Worm (Caenorhabditis elegans) whole organism, L1 larva: ENCODE data around the gene srh-45.

Experiments
- C04F5.9 ChIP-seq: sonication (generic microtip); optimal IDR thresholded peaks from 2 replicates; lab custom pipeline; 2016; ENCODE audit warnings: missing genetic modification characterization, missing compliant biosample characterization
- ama-1 ChIP-seq: fragments of 150-350 bp; optimal IDR thresholded peaks from 2 replicates; lab custom pipeline; 2014
- blmp-1 ChIP-seq: fragments of 150-350 bp; optimal IDR thresholded peaks from 2 replicates; lab custom pipeline; 2014; ENCODE audit warnings: missing biosample characterization, missing genetic modification characterization
- ceh-63 ChIP-seq: fragments of 200-800 bp; sonication (Bioruptor generic); optimal IDR thresholded peaks from 2 replicates; lab custom pipeline; 2018; ENCODE audit warnings: mild to moderate bottlenecking, missing genetic modification characterization, missing compliant biosample characterization
- ceh-8 ChIP-seq: fragments of 200-800 bp; sonication (Bioruptor generic); optimal IDR thresholded peaks from 2 replicates; lab custom pipeline; 2018; ENCODE audit warnings: mild to moderate bottlenecking, missing genetic modification characterization, moderate library complexity, missing compliant biosample characterization
- ceh-90 ChIP-seq: sonication (generic microtip); optimal IDR thresholded peaks from 2 replicates; lab custom pipeline; 2016; ENCODE audit warnings: missing genetic modification characterization, missing compliant biosample characterization
- dsc-1 ChIP-seq: sonication (generic microtip); optimal IDR thresholded peaks from 2 replicates; lab custom pipeline; 2016; ENCODE audit warnings: mild to moderate bottlenecking, missing genetic modification characterization, missing compliant biosample characterization
- efl-1 ChIP-seq, 4 experiments: fragments of 150-350 bp; optimal IDR thresholded peaks in 3 of 4; peaks in 1 of 4; 1 replicate in 1 of 4; 2 replicates in 3 of 4; lab custom pipeline; 2014; ENCODE audit warnings: missing biosample characterization in 2 of 4, missing genetic modification characterization in 2 of 4, missing genetic modification reagents in 2 of 4
- efl-3 ChIP-seq: fragments of 200-800 bp; sonication (Bioruptor generic); optimal IDR thresholded peaks from 2 replicates; lab custom pipeline; 2018; ENCODE audit warnings: mild to moderate bottlenecking, missing genetic modification characterization, missing compliant biosample characterization
- egl-13 ChIP-seq: sonication (generic microtip); optimal IDR thresholded peaks from 2 replicates; lab custom pipeline; 2016; ENCODE audit warnings: missing genotype, missing genetic modification reagents, missing genetic modification characterization, missing compliant biosample characterization
- egl-27 ChIP-seq, 2 experiments: fragments of 150-350 bp in 1 of 2; sonication (generic microtip); optimal IDR thresholded peaks; 3 replicates each; lab custom pipeline; 2017 to 2018; ENCODE audit warnings: missing biosample characterization in 2 of 2, missing genetic modification characterization in 2 of 2, missing genetic modification reagents in 2 of 2
- elt-2 ChIP-seq: sonication (generic microtip); optimal IDR thresholded peaks from 2 replicates; lab custom pipeline; 2016; ENCODE audit warnings: missing genetic modification characterization, mild to moderate bottlenecking, inconsistent platforms, missing compliant biosample characterization, missing genetic modification reagents
- ets-5 ChIP-seq: fragments of 200-800 bp; sonication (Bioruptor generic); IDR thresholded peaks from 2 replicates; pipeline ENCODE4 v1.3.6; 2022; ENCODE audit warnings: missing genetic modification characterization, missing compliant biosample characterization
- fkh-10 ChIP-seq: sonication (generic microtip); optimal IDR thresholded peaks from 2 replicates; lab custom pipeline; 2017; ENCODE audit warnings: missing biosample characterization, missing genetic modification reagents, missing genetic modification characterization
- fkh-8 ChIP-seq: sonication (generic microtip); optimal IDR thresholded peaks from 2 replicates; lab custom pipeline; 2016; ENCODE audit warnings: mild to moderate bottlenecking, missing genetic modification characterization, missing compliant biosample characterization
- irx-1 ChIP-seq: sonication (generic microtip); optimal IDR thresholded peaks from 2 replicates; lab custom pipeline; 2016; ENCODE audit warnings: missing genetic modification characterization, missing compliant biosample characterization
- lin-14 ChIP-seq: fragments of 200-800 bp; sonication (Bioruptor generic); optimal IDR thresholded peaks from 2 replicates; lab custom pipeline; 2018; ENCODE audit warnings: mild to moderate bottlenecking, missing genetic modification characterization, moderate library complexity, missing compliant biosample characterization
- lin-39 ChIP-seq: fragments of 150-350 bp; optimal IDR thresholded peaks from 2 replicates; lab custom pipeline; 2014; ENCODE audit warnings: missing biosample characterization, missing genetic modification reagents, missing genetic modification characterization
- lsy-2 ChIP-seq, 2 experiments: fragments of 150-350 bp; optimal IDR thresholded peaks; 2 replicates each; lab custom pipeline; 2014; ENCODE audit warnings: missing biosample characterization in 2 of 2, missing genetic modification characterization in 2 of 2
- mef-2 ChIP-seq: fragments of 150-350 bp; optimal IDR thresholded peaks from 2 replicates; lab custom pipeline; 2014; ENCODE audit warnings: missing biosample characterization, missing genetic modification characterization
- nhr-19 ChIP-seq: fragments of 200-800 bp; sonication (Bioruptor generic); conservative IDR thresholded peaks from 2 replicates; pipeline ENCODE4 v1.3.6; 2022; ENCODE audit warnings: missing genetic modification characterization, missing compliant biosample characterization
- nhr-20 ChIP-seq: sonication (generic microtip); optimal IDR thresholded peaks from 2 replicates; lab custom pipeline; 2016; ENCODE audit warnings: mild to moderate bottlenecking, missing genetic modification characterization, missing compliant biosample characterization
- nhr-237 ChIP-seq: fragments of 150-350 bp; optimal IDR thresholded peaks from 2 replicates; lab custom pipeline; 2014; ENCODE audit warnings: missing biosample characterization, missing genetic modification characterization
- nhr-28 ChIP-seq: fragments of 150-350 bp; optimal IDR thresholded peaks from 2 replicates; lab custom pipeline; 2014; ENCODE audit warnings: missing biosample characterization, missing genetic modification characterization
- nhr-47 ChIP-seq: sonication (generic microtip); optimal IDR thresholded peaks from 2 replicates; lab custom pipeline; 2016; ENCODE audit warnings: mild to moderate bottlenecking, missing genetic modification characterization, moderate library complexity, missing compliant biosample characterization
- nhr-71 ChIP-seq: sonication (generic microtip); optimal IDR thresholded peaks from 2 replicates; lab custom pipeline; 2016; ENCODE audit warnings: mild to moderate bottlenecking, missing genetic modification characterization, moderate library complexity, missing compliant biosample characterization
- nhr-85 ChIP-seq: sonication (generic microtip); peaks from one replicate; lab custom pipeline; 2016; ENCODE audit warnings: missing genetic modification characterization, inconsistent platforms, missing compliant biosample characterization
- nhr-90 ChIP-seq: sonication (generic microtip); optimal IDR thresholded peaks from 2 replicates; lab custom pipeline; 2016; ENCODE audit warnings: mild to moderate bottlenecking, missing genetic modification characterization, missing compliant biosample characterization; ENCODE audit not compliant: poor library complexity
- pqm-1 ChIP-seq: sonication (generic microtip); optimal IDR thresholded peaks from 3 replicates; lab custom pipeline; 2017; ENCODE audit warnings: missing biosample characterization, missing genetic modification characterization
- rnt-1 ChIP-seq: sonication (generic microtip); optimal IDR thresholded peaks from 2 replicates; lab custom pipeline; 2016; ENCODE audit warnings: mild to moderate bottlenecking, missing genetic modification characterization, moderate library complexity, missing compliant biosample characterization
- skn-1 ChIP-seq: fragments of 150-350 bp; optimal IDR thresholded peaks from 2 replicates; lab custom pipeline; 2014; ENCODE audit warnings: missing biosample characterization, missing genetic modification characterization
- snpc-4 ChIP-seq: fragments of 150-350 bp; optimal IDR thresholded peaks from 2 replicates; lab custom pipeline; 2014; ENCODE audit warnings: missing biosample characterization, missing genetic modification characterization
- snu-23 ChIP-seq: sonication (generic microtip); optimal IDR thresholded peaks from 2 replicates; lab custom pipeline; 2016; ENCODE audit warnings: missing genetic modification characterization, missing compliant biosample characterization
- swsn-7 ChIP-seq: sonication (generic microtip); optimal IDR thresholded peaks from 2 replicates; lab custom pipeline; 2016; ENCODE audit warnings: missing genetic modification characterization, missing compliant biosample characterization
- tbx-2 ChIP-seq: sonication (generic microtip); optimal IDR thresholded peaks from 2 replicates; lab custom pipeline; 2016; ENCODE audit warnings: missing genetic modification characterization, missing compliant biosample characterization
- unc-130 ChIP-seq: fragments of 150-350 bp; optimal IDR thresholded peaks from 2 replicates; lab custom pipeline; 2017; ENCODE audit warnings: missing biosample characterization, missing genetic modification characterization, inconsistent platforms
- unc-62 ChIP-seq: fragments of 150-350 bp; optimal IDR thresholded peaks from 2 replicates; lab custom pipeline; 2014; ENCODE audit warnings: missing biosample characterization, missing genetic modification reagents, missing genetic modification characterization
- ztf-4 ChIP-seq: fragments of 150-350 bp; optimal IDR thresholded peaks from 2 replicates; lab custom pipeline; 2014; ENCODE audit warnings: missing biosample characterization, missing genetic modification characterization

Gene srh-45

DNA sequence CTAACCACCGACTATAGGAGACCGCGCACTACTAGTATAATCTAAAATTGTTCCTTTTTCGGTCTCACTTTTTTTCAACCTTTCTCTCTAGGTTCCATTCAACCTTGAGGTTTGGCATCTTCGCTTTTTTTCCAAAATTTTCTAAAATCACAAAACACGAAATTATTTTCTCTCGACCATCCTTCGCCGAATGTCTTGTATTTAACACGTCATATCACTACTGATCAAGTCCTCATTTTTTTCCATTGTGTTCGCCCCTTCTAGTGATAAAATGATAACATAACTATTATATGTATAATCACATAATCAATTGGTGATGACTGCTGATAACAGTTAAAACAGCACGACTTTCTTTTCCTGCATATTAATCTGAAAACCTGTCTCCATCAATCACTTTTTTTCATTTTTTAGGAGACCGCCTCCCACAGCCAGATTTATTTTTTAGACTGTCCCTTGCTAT lies 6.3 kb upstream of the srh-45 start, which contains the start of gene T03F7.7:
Gene T03F7.7 (plus strand): TSS at position 410 of the 460 bp plus-strand sequence.
- TF ChIP-seq mef-2 (tag; lab: Kevin White, UChicago) (no peak), ama-1 (lab: Kevin White, UChicago) (no peak), elt-2 (tag; lab: Kevin White, UChicago) (peak; percentile 78), fkh-8 (tag; lab: Kevin White, UChicago) (no peak), blmp-1 (peak; percentile 44), nhr-85 (tag; lab: Kevin White, UChicago) (peak; percentile 71), nhr-90 (tag; lab: Kevin White, UChicago) (peak; percentile 6), nhr-237 (no peak), lin-14 (GFP tag; lab: Kevin White, UChicago) (peak; percentile 43), efl-1 (optimal IDR thresholded peaks at IDR 0.05; lab: Kevin White, UChicago) (no peak), efl-1 (GFP tag; optimal IDR thresholded peaks at IDR 0.05 in 1 of 2; lab: Kevin White, UChicago) (peak in 1 of 2 experiments; percentile 75)

DNA sequence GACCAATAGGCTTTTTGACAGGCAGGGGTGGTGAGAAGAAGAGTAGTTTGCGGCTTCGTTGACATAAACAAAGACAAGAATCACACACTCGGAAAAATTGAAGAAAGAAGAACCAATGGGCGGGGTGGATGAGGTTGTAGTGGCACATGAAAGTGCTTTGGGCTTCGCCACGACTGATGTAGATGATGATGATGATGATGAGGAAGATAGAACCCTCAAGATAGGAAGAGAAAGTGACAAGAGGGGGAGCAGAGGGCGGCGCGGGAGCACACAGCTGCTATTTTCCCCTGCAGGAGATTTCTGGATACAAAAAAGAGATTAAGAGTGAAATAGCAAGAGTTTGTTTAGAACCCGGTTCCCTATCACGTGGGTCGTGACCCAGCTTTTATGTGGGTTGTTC lies 4.1 kb upstream of the srh-45 start:
- peak; percentile 81 for TF ChIP-seq rnt-1 (tag; lab: Kevin White, UChicago)
- peak; percentile 36 for TF ChIP-seq snu-23 (GFP tag; lab: Kevin White, UChicago)
- TF ChIP-seq elt-2 (tag; lab: Kevin White, UChicago), result no peak
- peak; percentile 60 for TF ChIP-seq unc-130 (tag; lab: Kevin White, UChicago)
- peak; percentile 41 for TF ChIP-seq nhr-19 (GFP tag; lab: Robert Waterston, UW)
- TF ChIP-seq nhr-71 (tag; lab: Kevin White, UChicago), result peak; percentile 80
- TF ChIP-seq lin-14 (GFP tag; lab: Kevin White, UChicago), result peak; percentile 93
- peak in 1 of 2 experiments; percentile 35 for TF ChIP-seq lsy-2 (tag; optimal IDR thresholded peaks at IDR 0.05; lab: Kevin White, UChicago)
- peak; percentile 47 for TF ChIP-seq nhr-20 (tag; lab: Kevin White, UChicago)
- TF ChIP-seq dsc-1 (tag; lab: Kevin White, UChicago), result peak; percentile 23
- peak; percentile 33 for TF ChIP-seq tbx-2 (tag; lab: Kevin White, UChicago)
- TF ChIP-seq lin-39, result no peak
- peak; percentile 17 for TF ChIP-seq swsn-7
- no peak for TF ChIP-seq pqm-1 (tag; lab: Kevin White, UChicago)
- TF ChIP-seq efl-3, result no peak
- TF ChIP-seq skn-1 (tag; lab: Kevin White, UChicago), result peak; percentile 4

DNA sequence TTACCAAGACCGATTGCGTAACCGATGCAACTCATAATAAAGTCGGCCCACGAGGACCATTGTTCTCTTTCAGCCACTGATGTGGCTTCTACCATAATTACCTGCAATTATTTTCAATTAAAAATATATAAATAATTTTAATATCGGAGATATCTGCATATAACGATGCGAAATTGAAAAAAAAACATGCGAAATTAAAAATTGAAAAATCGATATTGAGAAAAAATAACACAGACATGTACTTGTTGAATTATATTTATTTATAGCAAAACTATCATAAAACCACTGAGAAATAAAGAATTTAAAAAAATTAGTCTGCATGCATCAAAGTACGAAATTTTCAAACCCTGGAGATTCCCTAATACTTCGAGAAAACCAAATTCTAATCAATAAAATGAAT lies 3.6 kb upstream of the srh-45 start, which contains the start of gene snf-11:
Gene snf-11 (minus strand): TSS at position 101 of the 400 bp plus-strand sequence.
- no peak for TF ChIP-seq ceh-8
- TF ChIP-seq nhr-20 (tag; lab: Kevin White, UChicago), result no peak
- TF ChIP-seq fkh-10, result no peak
- no peak for TF ChIP-seq egl-27 (tag; optimal IDR thresholded peaks at IDR 0.05; lab: Kevin White, UChicago)
- TF ChIP-seq ztf-4 (tag; lab: Kevin White, UChicago), result no peak
- no peak for TF ChIP-seq dsc-1 (tag; lab: Kevin White, UChicago)
- no peak for TF ChIP-seq irx-1 (tag; lab: Kevin White, UChicago)
- no peak for TF ChIP-seq ceh-63
- no peak for TF ChIP-seq snpc-4 (tag; lab: Kevin White, UChicago)
- no peak for TF ChIP-seq snu-23 (GFP tag; lab: Kevin White, UChicago)
- no peak for TF ChIP-seq lin-39

DNA sequence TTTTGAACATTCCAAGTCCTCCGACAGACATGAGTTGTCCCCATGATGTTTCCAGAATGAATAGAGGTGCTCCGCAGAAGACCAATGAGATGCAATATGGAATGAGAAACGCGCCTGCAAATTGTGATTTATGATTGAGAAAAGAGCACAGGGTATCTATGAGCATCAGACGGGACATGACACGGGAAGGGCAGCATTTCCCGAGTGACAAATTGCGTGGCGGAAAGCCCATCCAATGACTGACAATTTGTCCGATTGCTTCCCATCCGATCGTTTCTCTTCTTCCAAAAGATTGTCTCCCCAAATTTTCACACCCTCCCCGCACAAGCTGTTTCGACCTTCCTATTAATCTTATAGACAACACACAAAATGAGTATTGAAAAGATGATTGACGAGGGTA lies 3.0 kb upstream of the srh-45 start:
- peak; percentile 70 for TF ChIP-seq lin-14 (GFP tag; lab: Kevin White, UChicago)
- TF ChIP-seq C04F5.9 (tag; lab: Kevin White, UChicago), result no peak
- TF ChIP-seq nhr-19 (GFP tag; lab: Robert Waterston, UW), result peak; percentile 17
- TF ChIP-seq ceh-90, result no peak
- TF ChIP-seq rnt-1 (tag; lab: Kevin White, UChicago), result peak; percentile 69
- no peak for TF ChIP-seq efl-3
- no peak for TF ChIP-seq irx-1 (tag; lab: Kevin White, UChicago)
- TF ChIP-seq skn-1 (tag; lab: Kevin White, UChicago), result no peak
- no peak for TF ChIP-seq ama-1 (lab: Kevin White, UChicago)
- peak; percentile 72 for TF ChIP-seq dsc-1 (tag; lab: Kevin White, UChicago)
- no peak for TF ChIP-seq nhr-47 (tag; lab: Kevin White, UChicago)
- TF ChIP-seq snu-23 (GFP tag; lab: Kevin White, UChicago), result peak; percentile 16
- TF ChIP-seq unc-62 (GFP tag; lab: Kevin White, UChicago), result no peak
- no peak for TF ChIP-seq egl-13 (tag; lab: Kevin White, UChicago)
- peak; percentile 37 for TF ChIP-seq nhr-71 (tag; lab: Kevin White, UChicago)
- no peak for TF ChIP-seq lin-39
- no peak for TF ChIP-seq nhr-90 (tag; lab: Kevin White, UChicago)
- TF ChIP-seq ets-5, result no peak
- no peak for TF ChIP-seq nhr-28
